Fruit fly (Drosophila melanogaster) whole organism, embryonic: ENCODE measurements around the gene CG44838.

Source experiments
- Ada2b ChIP-seq: fragments of 200-800 bp; sonication (Bioruptor generic); IDR thresholded peaks from 2 replicates; pipeline ENCODE4 v1.3.6; 2022; ENCODE audit warnings: missing biosample characterization, missing genetic modification characterization
- Atf6 ChIP-seq: fragments of 200-800 bp; sonication (Bioruptor generic); IDR thresholded peaks from 2 replicates; pipeline ENCODE4 v1.3.6; 2022; ENCODE audit warnings: missing biosample characterization, missing genetic modification characterization
- Blimp-1 ChIP-seq: fragments of 200-800 bp; sonication (Bioruptor generic); optimal IDR thresholded peaks from 3 replicates; lab custom pipeline; 2018; ENCODE audit warnings: missing biosample characterization, missing genetic modification characterization, mild to moderate bottlenecking, moderate library complexity, missing genetic modification reagents
- Bteb2 ChIP-seq: fragments of 200-800 bp; sonication (Bioruptor generic); optimal IDR thresholded peaks from 2 replicates; lab custom pipeline; 2016; ENCODE audit warnings: missing biosample characterization, missing genetic modification characterization
- CG1024 ChIP-seq: fragments of 200-800 bp; sonication (Bioruptor generic); IDR thresholded peaks from 2 replicates; pipeline ENCODE4 v1.3.6; 2022; ENCODE audit warnings: missing biosample characterization, missing genetic modification characterization
- CG10959 ChIP-seq: fragments of 200-800 bp; sonication (Bioruptor generic); IDR thresholded peaks from 2 replicates; pipeline ENCODE4 v1.3.6; 2022; ENCODE audit warnings: missing biosample characterization, missing genetic modification characterization
- CG12236 ChIP-seq: fragments of 200-800 bp; sonication (Bioruptor generic); optimal IDR thresholded peaks from 2 replicates; lab custom pipeline; 2016; ENCODE audit warnings: missing biosample characterization, missing genetic modification characterization
- CG13775 ChIP-seq: fragments of 200-800 bp; sonication (Bioruptor generic); optimal IDR thresholded peaks from 3 replicates; lab custom pipeline; 2017; ENCODE audit warnings: missing biosample characterization, mild to moderate bottlenecking, missing genetic modification characterization
- CG14014 ChIP-seq: fragments of 200-800 bp; sonication (Bioruptor generic); IDR thresholded peaks from 2 replicates; pipeline ENCODE4 v1.3.6; 2022; ENCODE audit warnings: missing biosample characterization, missing genetic modification characterization
- CG18619 ChIP-seq: fragments of 200-800 bp; sonication (Bioruptor generic); optimal IDR thresholded peaks from 3 replicates; lab custom pipeline; 2017; ENCODE audit warnings: missing biosample characterization, mild to moderate bottlenecking, missing genetic modification characterization
- CG2199 ChIP-seq: fragments of 200-800 bp; sonication (Bioruptor generic); IDR thresholded peaks from 3 replicates; pipeline ENCODE4 v1.3.6; 2022; ENCODE audit warnings: missing biosample characterization, missing genetic modification characterization
- CG2875 ChIP-seq: fragments of 200-800 bp; sonication (Bioruptor generic); optimal IDR thresholded peaks from 2 replicates; lab custom pipeline; 2017; ENCODE audit warnings: missing biosample characterization, mild to moderate bottlenecking, missing genetic modification characterization, missing genetic modification reagents
- CG3065 ChIP-seq: fragments of 200-800 bp; sonication (Bioruptor generic); optimal IDR thresholded peaks from 2 replicates; lab custom pipeline; 2016; ENCODE audit warnings: missing biosample characterization, missing genetic modification characterization
- CG33557 ChIP-seq: fragments of 200-800 bp; sonication (Bioruptor generic); optimal IDR thresholded peaks from 2 replicates; lab custom pipeline; 2019; ENCODE audit warnings: missing biosample characterization, mild to moderate bottlenecking, missing genetic modification characterization, moderate library complexity
- CG4854 ChIP-seq: fragments of 200-800 bp; sonication (Bioruptor generic); optimal IDR thresholded peaks from 2 replicates; lab custom pipeline; 2016; ENCODE audit warnings: missing biosample characterization, missing genetic modification characterization, inconsistent platforms
- CG6175 ChIP-seq: fragments of 200-800 bp; sonication (Bioruptor generic); IDR thresholded peaks from 3 replicates; pipeline ENCODE4 v1.3.6; 2022; ENCODE audit warnings: missing biosample characterization, missing genetic modification characterization
- CG7271 ChIP-seq: fragments of 200-800 bp; sonication (Bioruptor generic); optimal IDR thresholded peaks from 2 replicates; lab custom pipeline; 2018; ENCODE audit warnings: missing biosample characterization, mild to moderate bottlenecking, missing genetic modification characterization, moderate library complexity
- CG7357 ChIP-seq: fragments of 200-800 bp; sonication (Bioruptor generic); IDR thresholded peaks from 3 replicates; pipeline ENCODE4 v1.3.6; 2022; ENCODE audit warnings: missing biosample characterization, missing genetic modification characterization
- CG9876 ChIP-seq: fragments of 200-800 bp; sonication (Bioruptor generic); optimal IDR thresholded peaks from 2 replicates; lab custom pipeline; 2016; ENCODE audit warnings: missing biosample characterization, missing genetic modification characterization
- CTCF ChIP-seq: fragments of 200-800 bp; sonication (Bioruptor generic); optimal IDR thresholded peaks from 2 replicates; lab custom pipeline; 2017; ENCODE audit warnings: missing biosample characterization, mild to moderate bottlenecking, missing genetic modification characterization, moderate library complexity
- Doc2 ChIP-seq: fragments of 200-800 bp; sonication (Bioruptor generic); IDR thresholded peaks from 2 replicates; pipeline ENCODE4 v1.3.6; 2022; ENCODE audit warnings: missing biosample characterization, missing genetic modification characterization
- E2f2 ChIP-seq: fragments of 200-800 bp; sonication (Bioruptor generic); IDR thresholded peaks from 2 replicates; pipeline ENCODE4 v1.3.6; 2022; ENCODE audit warnings: missing biosample characterization, missing genetic modification characterization
- Fer1 ChIP-seq: fragments of 200-800 bp; sonication (Bioruptor generic); optimal IDR thresholded peaks from 2 replicates; lab custom pipeline; 2017; ENCODE audit warnings: missing biosample characterization, mild to moderate bottlenecking, missing genetic modification characterization
- Fer3 ChIP-seq: fragments of 200-800 bp; sonication (Bioruptor generic); optimal IDR thresholded peaks from 2 replicates; lab custom pipeline; 2018; ENCODE audit warnings: missing biosample characterization, mild to moderate bottlenecking, missing genetic modification characterization, moderate library complexity
- HLH3B ChIP-seq: fragments of 200-800 bp; sonication (Bioruptor generic); IDR thresholded peaks from 2 replicates; pipeline ENCODE4 v1.3.6; 2022; ENCODE audit warnings: missing biosample characterization, missing genetic modification characterization
- HLH54F ChIP-seq: fragments of 200-800 bp; sonication (Bioruptor generic); optimal IDR thresholded peaks from 3 replicates; lab custom pipeline; 2016; ENCODE audit warnings: missing biosample characterization, missing genetic modification characterization
- Hmr ChIP-seq: fragments of 200-800 bp; sonication (Bioruptor generic); optimal IDR thresholded peaks from 3 replicates; lab custom pipeline; 2017; ENCODE audit warnings: mild to moderate bottlenecking, missing biosample characterization, missing genetic modification reagents, missing genetic modification characterization
- Mrtf ChIP-seq: fragments of 200-800 bp; sonication (Bioruptor generic); IDR thresholded peaks from 3 replicates; pipeline ENCODE4 v1.3.6; 2022; ENCODE audit warnings: missing biosample characterization, missing genetic modification characterization
- PHDP ChIP-seq: fragments of 200-800 bp; sonication (Bioruptor generic); optimal IDR thresholded peaks from 3 replicates; lab custom pipeline; 2018; ENCODE audit warnings: missing biosample characterization, mild to moderate bottlenecking, missing genetic modification characterization, moderate library complexity
- Rx ChIP-seq: fragments of 200-800 bp; sonication (Bioruptor generic); IDR thresholded peaks from 2 replicates; pipeline ENCODE4 v1.3.6; 2022; ENCODE audit warnings: missing biosample characterization, missing genetic modification characterization
- Six4 ChIP-seq: fragments of 200-800 bp; sonication (Bioruptor generic); optimal IDR thresholded peaks from 2 replicates; lab custom pipeline; 2016; ENCODE audit warnings: missing biosample characterization, missing genetic modification characterization
- Vsx1 ChIP-seq: fragments of 200-800 bp; sonication (Bioruptor generic); optimal IDR thresholded peaks from 2 replicates; lab custom pipeline; 2017; ENCODE audit warnings: missing biosample characterization, mild to moderate bottlenecking, missing genetic modification characterization, missing genetic modification reagents
- ab ChIP-seq: fragments of 200-800 bp; sonication (Bioruptor generic); optimal IDR thresholded peaks from 2 replicates; lab custom pipeline; 2016; ENCODE audit warnings: missing biosample characterization, missing genetic modification characterization
- cato ChIP-seq: fragments of 200-800 bp; sonication (Bioruptor generic); optimal IDR thresholded peaks from 2 replicates; lab custom pipeline; 2016; ENCODE audit warnings: missing biosample characterization, missing genetic modification characterization, borderline replicate concordance
- cwo ChIP-seq: fragments of 200-800 bp; sonication (Bioruptor generic); optimal IDR thresholded peaks from 3 replicates; lab custom pipeline; 2017; ENCODE audit warnings: missing biosample characterization, missing genetic modification characterization, mild to moderate bottlenecking, moderate library complexity, missing genetic modification reagents
- da ChIP-seq: fragments of 200-800 bp; sonication (Bioruptor generic); optimal IDR thresholded peaks from 2 replicates; lab custom pipeline; 2016; ENCODE audit warnings: missing biosample characterization, missing genetic modification characterization
- dpn ChIP-seq, 2 experiments: fragments of 200-800 bp; sonication (Bioruptor generic); optimal IDR thresholded peaks; 3 replicates each; lab custom pipeline; 2016; ENCODE audit warnings: missing biosample characterization in 2 of 2, missing genetic modification characterization in 2 of 2
- eve ChIP-seq, 2 experiments: fragments of >200 bp; optimal IDR thresholded peaks; 2 replicates each; lab custom pipeline; 2017; ENCODE audit warnings: missing biosample characterization in 2 of 2, missing genetic modification characterization in 2 of 2
- fd3F ChIP-seq: fragments of 200-800 bp; sonication (Bioruptor generic); optimal IDR thresholded peaks from 2 replicates; lab custom pipeline; 2018; ENCODE audit warnings: missing biosample characterization, mild to moderate bottlenecking, missing genetic modification characterization, moderate library complexity
- gce ChIP-seq: fragments of 200-800 bp; sonication (Bioruptor generic); IDR thresholded peaks from 3 replicates; pipeline ENCODE4 v1.3.6; 2022; ENCODE audit warnings: missing biosample characterization, missing genetic modification characterization
- luna ChIP-seq: fragments of 200-800 bp; sonication (Bioruptor generic); optimal IDR thresholded peaks from 2 replicates; lab custom pipeline; 2016; ENCODE audit warnings: missing biosample characterization, missing genetic modification characterization
- mld ChIP-seq: fragments of 200-800 bp; sonication (Bioruptor generic); IDR thresholded peaks from 3 replicates; pipeline ENCODE4 v1.3.6; 2022; ENCODE audit warnings: missing biosample characterization, missing genetic modification characterization; ENCODE audit not compliant: partially characterized antibody
- nau ChIP-seq: fragments of 200-800 bp; sonication (Bioruptor generic); optimal IDR thresholded peaks from 3 replicates; lab custom pipeline; 2017; ENCODE audit warnings: missing biosample characterization, mild to moderate bottlenecking, missing genetic modification characterization, missing genetic modification reagents
- pb ChIP-seq: fragments of 200-800 bp; sonication (Bioruptor generic); optimal IDR thresholded peaks from 3 replicates; lab custom pipeline; 2016; ENCODE audit warnings: missing biosample characterization, missing genetic modification characterization
- pho ChIP-seq: fragments of 200-800 bp; sonication (Bioruptor generic); optimal IDR thresholded peaks from 2 replicates; lab custom pipeline; 2016; ENCODE audit warnings: missing biosample characterization, missing genetic modification characterization
- sim ChIP-seq: fragments of 200-800 bp; sonication (Bioruptor generic); IDR thresholded peaks from 2 replicates; pipeline ENCODE4 v1.3.6; 2022; ENCODE audit warnings: missing biosample characterization, missing genetic modification characterization
- slp2 ChIP-seq: fragments of 200-800 bp; sonication (Bioruptor generic); optimal IDR thresholded peaks from 2 replicates; lab custom pipeline; 2016; ENCODE audit warnings: missing biosample characterization, missing genetic modification characterization
- tna ChIP-seq: fragments of 200-800 bp; sonication (Bioruptor generic); IDR thresholded peaks from 2 replicates; pipeline ENCODE4 v1.3.6; 2022; ENCODE audit warnings: missing biosample characterization, missing genetic modification characterization; ENCODE audit not compliant: partially characterized antibody
- trem ChIP-seq: fragments of 200-800 bp; optimal IDR thresholded peaks from 3 replicates; lab custom pipeline; 2019; ENCODE audit warnings: missing biosample characterization, mild to moderate bottlenecking, missing genetic modification characterization, moderate library complexity
- ttk ChIP-seq: fragments of 200-800 bp; sonication (Bioruptor generic); IDR thresholded peaks from 2 replicates; pipeline ENCODE4 v2.1.2; 2022; ENCODE audit warnings: missing biosample characterization, missing genetic modification characterization
- yki ChIP-seq: fragments of >200 bp; optimal IDR thresholded peaks from 3 replicates; lab custom pipeline; 2018
- zfh1 ChIP-seq: fragments of 200-800 bp; sonication (Bioruptor generic); IDR thresholded peaks from 3 replicates; pipeline ENCODE4 v1.3.6; 2022; ENCODE audit warnings: missing biosample characterization, missing genetic modification characterization

Gene CG44838

DNA sequence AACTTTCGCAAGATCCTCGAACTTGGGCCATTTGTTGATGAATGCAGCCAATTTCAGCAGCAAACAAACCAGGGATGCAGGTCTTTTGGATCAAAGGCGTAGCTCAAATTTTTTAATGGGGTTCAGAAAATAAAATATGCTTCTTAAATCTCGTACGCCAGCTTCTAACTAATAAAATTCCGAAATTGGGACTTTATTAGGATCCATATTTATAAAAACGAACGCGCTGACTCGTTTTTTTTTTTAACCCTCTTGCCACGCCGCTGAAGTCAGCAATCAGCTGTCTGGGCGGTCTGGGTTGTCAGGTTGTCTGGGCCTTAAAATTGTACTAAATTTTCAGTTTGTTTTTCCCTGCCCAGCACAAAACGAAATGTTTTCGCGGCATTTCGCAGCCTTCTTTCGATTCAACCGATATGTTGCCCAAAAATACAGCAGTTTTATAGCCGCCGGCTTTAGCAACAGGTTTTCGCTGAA, 3.2 kb upstream of the CG44838 start, which contains the start of gene CG3437 (continued):
- TF ChIP-seq CG33557 (GFP tag; lab: Kevin White, UChicago) (peak; percentile 97), Blimp-1 (GFP tag; lab: Kevin White, UChicago) (peak; percentile 97), Doc2 (GFP tag; lab: Robert Waterston, UW) (peak; percentile 98), gce (peak; percentile 99), CG12236 (peak; percentile 97), CG9876 (GFP tag; lab: Kevin White, UChicago) (peak; percentile 97), eve (GFP tag; optimal IDR thresholded peaks at IDR 0.05; lab: Kevin White, UChicago) (no peak), CG3065 (GFP tag; lab: Kevin White, UChicago) (peak; percentile 97), zfh1 (GFP tag; lab: Robert Waterston, UW) (peak; percentile 100), CG18619 (GFP tag; lab: Kevin White, UChicago) (peak; percentile 98), E2f2 (GFP tag; lab: Robert Waterston, UW) (peak; percentile 89), cwo (GFP tag; lab: Kevin White, UChicago) (peak; percentile 97), pho (peak; percentile 98), Fer3 (tag; lab: Kevin White, UChicago) (peak; percentile 99), mld (GFP tag; lab: Robert Waterston, UW) (no peak), yki (lab: Kevin White, UChicago) (no peak), sim (GFP tag; lab: Robert Waterston, UW) (peak; percentile 99), nau (peak; percentile 98), trem (tag; lab: Kevin White, UChicago) (peak; percentile 84), CTCF (GFP tag; lab: Kevin White, UChicago) (peak; percentile 76), PHDP (tag; lab: Kevin White, UChicago) (peak; percentile 99), luna (GFP tag; lab: Kevin White, UChicago) (peak; percentile 90), Atf6 (GFP tag; lab: Robert Waterston, UW) (peak; percentile 99), ttk (peak; percentile 99), Vsx1 (peak; percentile 97), CG2875 (GFP tag; lab: Kevin White, UChicago) (peak; percentile 96), CG14014 (peak; percentile 99), HLH54F (peak; percentile 99), pb (GFP tag; lab: Kevin White, UChicago) (peak; percentile 98), Fer1 (peak; percentile 99), Hmr (GFP tag; lab: Kevin White, UChicago) (peak; percentile 98), CG10959 (peak; percentile 99), Mrtf (GFP tag; lab: Robert Waterston, UW) (peak; percentile 99), Six4 (GFP tag; lab: Kevin White, UChicago) (peak; percentile 97), dpn (GFP tag; optimal IDR thresholded peaks at IDR 0.05; lab: Kevin White, UChicago) (peak; percentile 99), CG13775 (GFP tag; lab: Kevin White, UChicago) (peak; percentile 98), CG1024 (GFP tag; lab: Robert Waterston, UW) (peak; percentile 97), CG2199 (GFP tag; lab: Robert Waterston, UW) (peak; percentile 99), CG7357 (GFP tag; lab: Robert Waterston, UW) (peak; percentile 97), HLH3B (peak; percentile 99), CG7271 (tag; lab: Kevin White, UChicago) (peak; percentile 98), ab (GFP tag; lab: Kevin White, UChicago) (peak; percentile 97), Bteb2 (GFP tag; lab: Kevin White, UChicago) (peak; percentile 98), cato (GFP tag; lab: Kevin White, UChicago) (peak; percentile 97), tna (GFP tag; lab: Robert Waterston, UW) (no peak), Ada2b (peak; percentile 99), fd3F (GFP tag; lab: Kevin White, UChicago) (peak; percentile 98), slp2 (peak; percentile 99), CG4854 (GFP tag; lab: Kevin White, UChicago) (peak; percentile 98), CG6175 (GFP tag; lab: Robert Waterston, UW) (peak; percentile 98), Rx (peak; percentile 100), da (peak; percentile 95)
